Worm (Caenorhabditis elegans): ENCODE data around the gene mrpl-11.

mrpl-11 gene

DNA sequence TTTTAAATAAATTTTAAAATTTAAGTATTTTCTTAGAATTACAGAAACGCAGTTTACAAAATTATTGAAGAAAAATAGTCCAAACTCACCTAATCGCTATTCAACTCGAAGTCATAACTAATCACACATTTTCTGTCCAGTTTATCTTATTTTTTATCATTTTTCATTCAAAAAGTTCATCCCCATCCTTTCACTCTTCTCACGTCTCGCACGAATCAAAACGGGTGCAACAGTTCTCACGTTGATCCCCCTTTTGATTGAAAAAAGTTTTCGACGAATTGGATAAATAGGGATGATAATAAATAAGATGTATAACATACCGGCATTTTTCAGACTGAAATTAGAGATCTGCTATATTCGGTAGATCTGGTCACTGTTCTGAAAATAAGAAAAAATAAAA, 7.7 kb upstream of the mrpl-11 start:
- TF ChIP-seq ceh-36 (tag; optimal IDR thresholded peaks at IDR 0.05) = no peak
- no peak for TF ChIP-seq F13C5.2 (tag; optimal IDR thresholded peaks at IDR 0.05)
- TF ChIP-seq tbx-37 (GFP tag; conservative IDR thresholded peaks at IDR 0.05) = no peak
- no peak for TF ChIP-seq pes-1 (GFP tag; IDR thresholded peaks at IDR 0.05)
- TF ChIP-seq ceh-13 (GFP tag; optimal IDR thresholded peaks at IDR 0.05) = no peak
- TF ChIP-seq tra-4 (tag; optimal IDR thresholded peaks at IDR 0.05) = no peak
- TF ChIP-seq hmbx-1 (tag; optimal IDR thresholded peaks at IDR 0.05) = no peak
- TF ChIP-seq hmg-4 (GFP tag; optimal IDR thresholded peaks at IDR 0.05) = no peak
- no peak for TF ChIP-seq sea-1 (GFP tag; conservative IDR thresholded peaks at IDR 0.05)
- TF ChIP-seq B0310.2 (tag; optimal IDR thresholded peaks at IDR 0.05) = no peak
- no peak for TF ChIP-seq hnd-1 (tag; optimal IDR thresholded peaks at IDR 0.05)

DNA sequence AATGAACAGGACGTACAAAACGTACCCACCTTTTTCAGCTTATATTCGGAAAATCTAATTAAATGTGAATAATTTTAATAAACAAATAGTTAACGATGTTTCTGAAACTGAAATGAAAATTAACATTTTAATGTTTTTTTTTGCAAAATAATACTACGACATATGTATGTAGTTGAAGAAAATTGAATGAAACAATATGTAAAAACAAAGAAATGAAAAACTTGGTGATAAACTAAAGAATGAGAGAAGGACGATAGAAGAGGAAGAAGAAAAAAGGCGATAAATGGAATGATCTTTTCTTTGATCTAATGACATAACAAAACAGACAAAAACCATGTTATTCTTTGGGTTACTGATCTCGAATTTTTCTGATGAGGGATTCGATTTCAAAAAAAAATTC, 7.1 kb upstream of the mrpl-11 start, which contains the start of gene B0303.11:
Gene B0303.11, minus strand, starts transcription at position 101 of the 400 bp plus-strand sequence.
- TF ChIP-seq ama-1 (optimal IDR thresholded peaks at IDR 0.05) = no peak
- TF ChIP-seq hnd-1 (tag; optimal IDR thresholded peaks at IDR 0.05) = no peak
- no peak for TF ChIP-seq tbx-37 (GFP tag; conservative IDR thresholded peaks at IDR 0.05)
- TF ChIP-seq flt-1 (GFP tag; IDR thresholded peaks at IDR 0.05) = no peak
- no peak for TF ChIP-seq ceh-36 (tag; optimal IDR thresholded peaks at IDR 0.05)
- TF ChIP-seq ets-7 (tag; optimal IDR thresholded peaks at IDR 0.05) = no peak
- TF ChIP-seq hmg-4 (GFP tag; optimal IDR thresholded peaks at IDR 0.05) = no peak
- TF ChIP-seq F13C5.2 (tag; optimal IDR thresholded peaks at IDR 0.05) = no peak
- no peak for TF ChIP-seq B0310.2 (tag; optimal IDR thresholded peaks at IDR 0.05)
- no peak for TF ChIP-seq ceh-13 (GFP tag; optimal IDR thresholded peaks at IDR 0.05)
- TF ChIP-seq pes-1 (GFP tag; IDR thresholded peaks at IDR 0.05) = no peak
- no peak for TF ChIP-seq aly-1 (tag; optimal IDR thresholded peaks at IDR 0.05)
- no peak for TF ChIP-seq sea-1 (GFP tag; conservative IDR thresholded peaks at IDR 0.05)
- no peak for TF ChIP-seq scrt-1 (GFP tag; IDR thresholded peaks at IDR 0.05)
- no peak for TF ChIP-seq hmbx-1 (tag; optimal IDR thresholded peaks at IDR 0.05)
- no peak for TF ChIP-seq tra-4 (tag; optimal IDR thresholded peaks at IDR 0.05)
- no peak for TF ChIP-seq tbx-11 (GFP tag; IDR thresholded peaks at IDR 0.05)

DNA sequence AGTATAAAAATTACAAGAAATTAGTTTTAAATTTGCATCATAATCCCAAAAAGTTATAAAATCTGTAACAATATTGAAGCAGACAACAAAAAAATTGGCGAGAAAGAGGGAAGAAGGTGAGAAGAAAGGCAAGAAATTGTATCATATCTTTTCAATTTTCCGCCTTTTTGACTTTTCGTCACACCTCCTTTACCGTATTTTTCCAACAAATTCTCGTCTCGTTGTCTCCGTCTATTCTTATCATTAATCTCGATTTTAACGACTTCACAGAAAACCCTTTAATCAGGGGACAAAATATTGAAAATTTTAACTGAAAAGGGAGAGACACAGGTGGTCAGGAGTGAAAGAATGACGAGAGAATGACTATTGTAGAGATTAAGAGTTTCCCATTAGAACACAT, 4.5 kb upstream of the mrpl-11 start:
- no peak for TF ChIP-seq ama-1 (optimal IDR thresholded peaks at IDR 0.05)
- TF ChIP-seq ceh-13 (GFP tag; optimal IDR thresholded peaks at IDR 0.05) = no peak
- no peak for TF ChIP-seq tbx-11 (GFP tag; IDR thresholded peaks at IDR 0.05)
- no peak for TF ChIP-seq F13C5.2 (tag; optimal IDR thresholded peaks at IDR 0.05)
- TF ChIP-seq tbx-37 (GFP tag; conservative IDR thresholded peaks at IDR 0.05) = no peak
- no peak for TF ChIP-seq ceh-36 (tag; optimal IDR thresholded peaks at IDR 0.05)
- TF ChIP-seq pes-1 (GFP tag; IDR thresholded peaks at IDR 0.05) = no peak
- TF ChIP-seq aly-1 (tag; optimal IDR thresholded peaks at IDR 0.05) = no peak
- no peak for TF ChIP-seq ets-7 (tag; optimal IDR thresholded peaks at IDR 0.05)
- TF ChIP-seq hmg-4 (GFP tag; optimal IDR thresholded peaks at IDR 0.05) = no peak
- no peak for TF ChIP-seq sea-1 (GFP tag; conservative IDR thresholded peaks at IDR 0.05)
- no peak for TF ChIP-seq tra-4 (tag; optimal IDR thresholded peaks at IDR 0.05)
- TF ChIP-seq hnd-1 (tag; optimal IDR thresholded peaks at IDR 0.05) = no peak
- TF ChIP-seq hmbx-1 (tag; optimal IDR thresholded peaks at IDR 0.05) = no peak

DNA sequence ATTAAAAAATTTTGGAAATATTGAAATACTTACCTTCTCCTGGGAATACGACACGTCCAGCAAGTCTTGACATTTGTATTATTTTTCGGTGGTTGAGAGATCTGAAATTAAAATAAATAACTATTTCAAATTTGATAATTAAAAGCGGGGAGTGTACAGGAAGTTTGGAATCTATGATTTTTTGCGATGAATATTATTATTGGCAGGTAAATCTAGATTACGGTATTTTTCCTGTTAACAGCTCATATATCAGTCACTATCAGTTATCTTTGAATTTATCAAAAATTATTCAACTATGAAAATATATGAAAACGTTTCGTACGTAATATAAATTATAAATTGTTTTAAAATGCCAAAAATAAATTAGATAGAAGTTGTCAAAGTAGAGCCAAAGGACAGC, 1.4 kb upstream of the mrpl-11 start, which contains the start of gene B0303.14:
Gene B0303.14, minus strand, starts transcription at position 101 of the 400 bp plus-strand sequence.
- TF ChIP-seq F13C5.2 (tag; optimal IDR thresholded peaks at IDR 0.05) = no peak

DNA sequence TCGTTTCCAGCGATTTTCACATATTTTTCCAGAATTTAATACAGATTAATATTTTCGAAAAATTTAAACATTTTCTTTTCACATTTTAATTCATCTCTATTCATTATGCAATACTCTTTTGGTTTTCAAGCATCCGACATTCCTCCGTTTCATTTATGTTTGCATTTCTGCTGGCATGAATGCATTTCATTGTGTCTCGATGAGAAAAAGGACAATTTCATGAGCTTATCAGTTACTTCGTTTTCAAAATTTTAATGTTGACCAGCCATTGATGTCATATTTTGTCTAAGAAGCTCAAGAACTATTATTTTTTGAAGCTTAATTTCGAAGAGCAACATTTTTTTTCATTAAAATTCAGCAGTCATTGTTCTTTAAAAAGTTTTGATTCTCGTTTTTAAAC, 1.1 kb downstream of the mrpl-11 start:
- TF ChIP-seq F13C5.2 (tag; optimal IDR thresholded peaks at IDR 0.05) (no peak), tbx-11 (GFP tag; IDR thresholded peaks at IDR 0.05) (no peak)

DNA sequence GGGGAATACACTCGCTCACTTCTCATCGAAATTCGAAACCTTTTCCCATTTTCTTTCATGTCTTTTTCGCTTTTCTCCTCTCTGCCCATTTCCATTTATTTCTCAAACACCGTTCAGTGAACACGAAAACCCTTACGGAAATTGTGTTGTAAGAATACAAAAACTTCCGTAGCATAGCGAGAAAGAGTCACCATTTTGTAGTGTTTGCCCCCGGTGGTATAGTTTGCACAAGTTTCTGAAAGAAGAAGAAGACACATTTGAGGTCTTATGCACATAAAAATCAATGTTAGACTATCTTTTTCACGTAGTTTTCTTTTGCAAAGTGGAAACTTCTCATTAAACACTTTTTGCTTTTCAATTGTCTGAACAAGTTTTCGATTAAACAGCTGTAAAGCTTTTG, 1.7 kb downstream of the mrpl-11 start:
- TF ChIP-seq flt-1 (GFP tag; IDR thresholded peaks at IDR 0.05) = no peak

DNA sequence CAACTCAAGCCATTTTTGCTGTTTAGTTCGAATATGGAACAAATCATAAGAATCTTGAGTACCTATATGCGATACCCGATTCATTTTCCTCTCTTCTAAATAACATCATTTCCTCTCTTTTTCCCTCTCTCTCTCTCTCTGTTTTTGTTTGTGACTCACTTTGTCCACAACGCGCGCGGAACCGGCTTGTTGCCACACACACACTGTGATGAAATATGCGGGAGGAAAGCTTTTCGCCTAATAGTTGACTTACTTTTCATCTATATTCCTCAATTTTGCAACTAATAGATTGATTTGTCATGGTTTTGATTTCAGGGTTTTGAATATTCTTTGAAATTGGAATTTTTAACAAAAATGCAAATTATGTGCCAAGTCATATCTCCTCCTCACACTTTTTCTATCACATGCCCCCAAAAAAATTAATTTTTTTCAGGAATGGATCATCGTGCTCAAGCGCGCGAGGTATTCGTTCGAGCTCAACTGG, 2.4 kb downstream of the mrpl-11 start, which contains the start of gene hipr-1:
Gene hipr-1, plus strand, starts transcription at position 434 of the 484 bp plus-strand sequence.
- TF ChIP-seq tbx-37 (GFP tag; conservative IDR thresholded peaks at IDR 0.05) (no peak), ama-1 (optimal IDR thresholded peaks at IDR 0.05) (no peak), pes-1 (GFP tag; IDR thresholded peaks at IDR 0.05) (no peak), flt-1 (GFP tag; IDR thresholded peaks at IDR 0.05) (no peak), tbx-11 (GFP tag; IDR thresholded peaks at IDR 0.05) (no peak), hnd-1 (tag; optimal IDR thresholded peaks at IDR 0.05) (no peak), tra-4 (tag; optimal IDR thresholded peaks at IDR 0.05) (no peak), sea-1 (GFP tag; conservative IDR thresholded peaks at IDR 0.05) (no peak), hmbx-1 (tag; optimal IDR thresholded peaks at IDR 0.05) (no peak), B0310.2 (tag; optimal IDR thresholded peaks at IDR 0.05) (no peak), ceh-36 (tag; optimal IDR thresholded peaks at IDR 0.05) (no peak), scrt-1 (GFP tag; IDR thresholded peaks at IDR 0.05) (no peak), aly-1 (tag; optimal IDR thresholded peaks at IDR 0.05) (no peak), F13C5.2 (tag; optimal IDR thresholded peaks at IDR 0.05) (no peak)

DNA sequence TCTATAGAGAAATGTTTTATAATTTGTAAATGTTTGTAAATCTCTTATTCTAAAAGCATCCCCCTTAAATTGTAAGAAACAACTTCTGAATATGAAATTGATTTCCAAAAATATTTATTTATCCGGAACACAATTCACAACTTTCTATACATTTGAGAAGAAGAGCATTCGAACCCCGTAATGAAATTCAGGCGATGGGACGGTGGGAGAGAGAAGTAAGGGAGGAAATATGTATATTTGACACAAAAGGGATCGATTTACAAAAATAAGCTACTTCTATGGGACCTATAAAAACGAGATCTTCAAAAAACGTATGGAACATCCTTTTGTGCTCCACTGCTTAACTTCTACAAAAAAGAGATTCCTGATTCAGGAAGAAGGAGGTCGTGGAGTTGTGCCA, 7.8 kb downstream of the mrpl-11 start:
- no peak for TF ChIP-seq ceh-13 (GFP tag; optimal IDR thresholded peaks at IDR 0.05)
- TF ChIP-seq B0310.2 (tag; optimal IDR thresholded peaks at IDR 0.05) = no peak
- no peak for TF ChIP-seq ama-1 (optimal IDR thresholded peaks at IDR 0.05)
- TF ChIP-seq ets-7 (tag; optimal IDR thresholded peaks at IDR 0.05) = no peak
